Worm (Caenorhabditis elegans) whole organism, late embryonic: ENCODE data around the gene wrt-4.

ENCODE experiments used
- ceh-45 ChIP-seq: fragments of 200-800 bp; sonication (Bioruptor generic); IDR thresholded peaks from 2 replicates; pipeline ENCODE4 v1.3.6; 2022; ENCODE audit warnings: missing genetic modification reagents, missing genetic modification characterization, missing compliant biosample characterization
- fkh-10 ChIP-seq: fragments of 150-350 bp; optimal IDR thresholded peaks from 2 replicates; lab custom pipeline; 2014; ENCODE audit warnings: missing biosample characterization, missing genetic modification reagents, missing genetic modification characterization
- hlh-15 ChIP-seq: sonication (generic microtip); optimal IDR thresholded peaks from 2 replicates; lab custom pipeline; 2016; ENCODE audit warnings: missing genetic modification characterization, missing compliant biosample characterization
- hlh-6 ChIP-seq: sonication (generic microtip); optimal IDR thresholded peaks from 2 replicates; lab custom pipeline; 2016; ENCODE audit warnings: missing genotype, missing genetic modification characterization, missing compliant biosample characterization
- nfya-1 ChIP-seq: sonication (generic microtip); optimal IDR thresholded peaks from 2 replicates; lab custom pipeline; 2017; ENCODE audit warnings: missing genetic modification characterization, mild to moderate bottlenecking, missing compliant biosample characterization, antibody characterized with exemption, moderate library complexity
- odd-2 ChIP-seq: sonication (generic microtip); optimal IDR thresholded peaks from 2 replicates; lab custom pipeline; 2017; ENCODE audit warnings: antibody characterized with exemption, mild to moderate bottlenecking, missing genetic modification characterization, missing compliant biosample characterization
- pqm-1 ChIP-seq: sonication (generic microtip); optimal IDR thresholded peaks from 2 replicates; lab custom pipeline; 2016; ENCODE audit warnings: missing genetic modification characterization, missing compliant biosample characterization

DNA sequence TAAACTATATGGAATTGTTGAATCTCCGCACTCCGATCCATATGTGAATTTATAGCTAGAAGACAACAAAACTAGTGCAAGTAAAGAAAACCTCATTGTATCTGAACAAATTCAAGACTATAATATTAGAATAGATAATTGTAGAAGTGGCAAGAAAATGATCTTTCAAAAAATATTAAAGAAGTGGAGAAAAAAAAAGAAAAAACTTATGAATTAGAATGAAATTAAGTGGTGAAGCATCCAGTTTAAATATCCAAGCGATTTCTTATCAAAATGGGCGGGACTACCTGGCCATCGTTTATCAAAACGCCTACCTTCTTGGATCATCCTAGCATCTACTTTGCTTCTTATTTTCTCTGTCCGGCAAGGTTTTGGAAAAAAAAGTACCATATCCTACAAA, at the start of gene wrt-4:
- TF ChIP-seq odd-2 (no peak), hlh-15 (tag; lab: Kevin White, UChicago) (no peak), fkh-10 (GFP tag; lab: Kevin White, UChicago) (no peak), hlh-6 (no peak), ceh-45 (GFP tag; lab: Robert Waterston, UW) (no peak), pqm-1 (no peak), nfya-1 (tag; lab: Kevin White, UChicago) (no peak)
